Fruit fly (Drosophila melanogaster) whole organism, wandering third instar larva: ENCODE measurements around the gene Ugt36F1.

ENCODE experiments used
- Abd-B ChIP-seq: fragments of >200 bp; optimal IDR thresholded peaks from 2 replicates; lab custom pipeline; 2017; ENCODE audit warnings: missing biosample characterization, missing genetic modification characterization
- CrebA ChIP-seq: fragments of 200-800 bp; sonication (Bioruptor generic); optimal IDR thresholded peaks from 2 replicates; lab custom pipeline; 2016; ENCODE audit warnings: missing biosample characterization, mild to moderate bottlenecking, missing genetic modification characterization, borderline replicate concordance
- Dfd ChIP-seq: fragments of >200 bp; optimal IDR thresholded peaks from 2 replicates; lab custom pipeline; 2017; ENCODE audit warnings: missing biosample characterization, missing genetic modification characterization
- Hr78 ChIP-seq: fragments of >200 bp; optimal IDR thresholded peaks from 2 replicates; lab custom pipeline; 2017; ENCODE audit warnings: missing biosample characterization, missing genetic modification characterization
- Jra ChIP-seq: sonication (Bioruptor generic); optimal IDR thresholded peaks from 2 replicates; lab custom pipeline; 2016; ENCODE audit warnings: missing biosample characterization, missing genetic modification characterization
- Mio ChIP-seq: sonication (Bioruptor generic); optimal IDR thresholded peaks from 2 replicates; lab custom pipeline; 2016; ENCODE audit warnings: missing biosample characterization, missing genetic modification characterization
- Myc ChIP-seq: fragments of >200 bp; optimal IDR thresholded peaks from 2 replicates; lab custom pipeline; 2017
- OdsH ChIP-seq: fragments of 200-800 bp; sonication (Bioruptor generic); optimal IDR thresholded peaks from 2 replicates; lab custom pipeline; 2016; ENCODE audit warnings: missing biosample characterization, mild to moderate bottlenecking, missing genetic modification characterization
- foxo ChIP-seq, 2 experiments: fragments of 200-800 bp; sonication (Bioruptor generic); optimal IDR thresholded peaks; 2 replicates in 1 of 2; 3 replicates in 1 of 2; lab custom pipeline; 2016 to 2017; ENCODE audit warnings: missing biosample characterization in 2 of 2, missing genetic modification characterization in 2 of 2
- h ChIP-seq: fragments of 200-800 bp; sonication (Bioruptor generic); optimal IDR thresholded peaks from 3 replicates; lab custom pipeline; 2016; ENCODE audit warnings: missing biosample characterization, mild to moderate bottlenecking, missing genetic modification characterization
- rgr ChIP-seq: fragments of 200-800 bp; sonication (Bioruptor generic); optimal IDR thresholded peaks from 3 replicates; lab custom pipeline; 2016; ENCODE audit warnings: missing biosample characterization, mild to moderate bottlenecking, missing genetic modification characterization
- usp ChIP-seq: fragments of >200 bp; optimal IDR thresholded peaks from 2 replicates; lab custom pipeline; 2017; ENCODE audit warnings: missing biosample characterization, missing genetic modification characterization
- woc ChIP-seq: sonication (Bioruptor generic); optimal IDR thresholded peaks from 2 replicates; lab custom pipeline; 2016; ENCODE audit warnings: missing biosample characterization, mild to moderate bottlenecking, missing genetic modification characterization

DNA sequence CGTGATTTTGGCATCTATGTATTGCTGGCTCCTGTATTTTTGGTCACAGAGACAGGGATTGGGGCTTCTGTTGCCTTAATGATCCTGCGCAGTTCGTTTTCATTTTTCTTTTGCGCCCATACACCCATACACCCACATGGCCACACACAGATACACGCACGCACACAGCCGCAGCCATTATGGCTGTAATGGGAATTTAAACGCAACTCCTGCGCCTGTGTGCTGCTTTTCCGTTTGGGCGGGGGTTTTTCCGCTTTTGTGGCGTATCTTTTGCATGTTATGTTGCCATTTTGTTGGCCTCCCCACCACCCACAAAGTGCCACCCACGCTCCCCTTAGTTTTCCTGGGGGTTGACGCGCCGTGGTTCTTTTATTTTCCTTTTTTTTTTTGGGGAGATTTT lies 48.7 kb downstream of the Ugt36F1 start:
- TF ChIP-seq Jra (GFP tag; lab: Kevin White, UChicago) (no peak), rgr (no peak), Dfd (GFP tag; lab: Kevin White, UChicago) (no peak), woc (GFP tag; lab: Kevin White, UChicago) (no peak), Hr78 (GFP tag; lab: Kevin White, UChicago) (no peak), Abd-B (no peak), OdsH (GFP tag; lab: Kevin White, UChicago) (no peak), Mio (GFP tag; lab: Kevin White, UChicago) (no peak), h (GFP tag; lab: Kevin White, UChicago) (no peak), CrebA (no peak), foxo (GFP tag; optimal IDR thresholded peaks at IDR 0.05; lab: Kevin White, UChicago) (no peak), Myc (lab: Kevin White, UChicago) (no peak), usp (no peak)
